Fruit fly (Drosophila melanogaster) whole organism, wandering third instar larva: ENCODE measurements around the gene Gycbeta100B.

ENCODE experiments used
- Abd-B ChIP-seq: fragments of >200 bp; optimal IDR thresholded peaks from 2 replicates; lab custom pipeline; 2017; ENCODE audit warnings: missing biosample characterization, missing genetic modification characterization
- CG32264 ChIP-seq: fragments of 200-800 bp; sonication (Bioruptor generic); optimal IDR thresholded peaks from 2 replicates; lab custom pipeline; 2016; ENCODE audit warnings: missing biosample characterization, missing genetic modification characterization
- CG9705 ChIP-seq: fragments of 200-800 bp; sonication (Bioruptor generic); optimal IDR thresholded peaks from 2 replicates; lab custom pipeline; 2018; ENCODE audit warnings: missing biosample characterization, mild to moderate bottlenecking, missing genetic modification characterization
- CrebA ChIP-seq: fragments of 200-800 bp; sonication (Bioruptor generic); optimal IDR thresholded peaks from 2 replicates; lab custom pipeline; 2016; ENCODE audit warnings: missing biosample characterization, mild to moderate bottlenecking, missing genetic modification characterization, borderline replicate concordance
- Dfd ChIP-seq: fragments of >200 bp; optimal IDR thresholded peaks from 2 replicates; lab custom pipeline; 2017; ENCODE audit warnings: missing biosample characterization, missing genetic modification characterization
- Dif ChIP-seq: fragments of 200-275, 200-300 bp; sonication (Bioruptor generic); optimal IDR thresholded peaks from 2 replicates; lab custom pipeline; 2018; ENCODE audit warnings: missing biosample characterization, missing genetic modification characterization; ENCODE audit not compliant: partially characterized antibody
- GATAd ChIP-seq: sonication (Bioruptor generic); optimal IDR thresholded peaks from 2 replicates; lab custom pipeline; 2016; ENCODE audit warnings: missing biosample characterization, missing genetic modification characterization
- HLH106 ChIP-seq: fragments of 200-800 bp; optimal IDR thresholded peaks from 3 replicates; lab custom pipeline; 2019; ENCODE audit warnings: missing biosample characterization, mild to moderate bottlenecking, missing genetic modification characterization, moderate library complexity
- Hnf4 ChIP-seq: fragments of 200-800 bp; sonication (Bioruptor generic); optimal IDR thresholded peaks from 2 replicates; lab custom pipeline; 2016; ENCODE audit warnings: missing biosample characterization, mild to moderate bottlenecking, missing genetic modification characterization
- Hr78 ChIP-seq: fragments of >200 bp; optimal IDR thresholded peaks from 2 replicates; lab custom pipeline; 2017; ENCODE audit warnings: missing biosample characterization, missing genetic modification characterization
- Hr83 ChIP-seq: fragments of 200-300 bp; sonication (Bioruptor generic); optimal IDR thresholded peaks from 2 replicates; lab custom pipeline; 2016; ENCODE audit warnings: missing biosample characterization, mild to moderate bottlenecking, missing genetic modification characterization, moderate library complexity; ENCODE audit not compliant: poor library complexity, severe bottlenecking
- Jra ChIP-seq: sonication (Bioruptor generic); optimal IDR thresholded peaks from 2 replicates; lab custom pipeline; 2016; ENCODE audit warnings: missing biosample characterization, missing genetic modification characterization
- Myc ChIP-seq: fragments of >200 bp; optimal IDR thresholded peaks from 2 replicates; lab custom pipeline; 2017
- N ChIP-seq: fragments of >200 bp; optimal IDR thresholded peaks from 2 replicates; lab custom pipeline; 2018; ENCODE audit warnings: missing biosample characterization, missing external identifiers, missing genetic modification characterization
- OdsH ChIP-seq: fragments of 200-800 bp; sonication (Bioruptor generic); optimal IDR thresholded peaks from 2 replicates; lab custom pipeline; 2016; ENCODE audit warnings: missing biosample characterization, mild to moderate bottlenecking, missing genetic modification characterization
- Sp1 ChIP-seq: fragments of 200-800 bp; sonication (Bioruptor generic); optimal IDR thresholded peaks from 3 replicates; lab custom pipeline; 2019; ENCODE audit warnings: missing biosample characterization, mild to moderate bottlenecking, missing genetic modification characterization, moderate library complexity
- Vsx2 ChIP-seq: fragments of 200-300, 225-300 bp; sonication (Bioruptor generic); optimal IDR thresholded peaks from 2 replicates; lab custom pipeline; 2018; ENCODE audit warnings: missing biosample characterization, missing genetic modification characterization; ENCODE audit not compliant: partially characterized antibody
- br ChIP-seq: fragments of 200-800 bp; sonication (Bioruptor generic); optimal IDR thresholded peaks from 2 replicates; lab custom pipeline; 2016; ENCODE audit warnings: missing biosample characterization, missing genetic modification characterization
- brk ChIP-seq: fragments of 200-800 bp; sonication (Bioruptor generic); optimal IDR thresholded peaks from 2 replicates; lab custom pipeline; 2016; ENCODE audit warnings: missing biosample characterization, mild to moderate bottlenecking, missing genetic modification characterization
- dl ChIP-seq, 2 experiments: fragments of 175-275, 200-275 bp in 1 of 2; fragments of 200-275 bp in 1 of 2; sonication (Bioruptor generic); optimal IDR thresholded peaks; lab custom pipeline; 2018; ENCODE audit warnings: mild to moderate bottlenecking in 2 of 2, missing biosample characterization in 2 of 2, missing genetic modification characterization in 2 of 2, moderate library complexity in 2 of 2; ENCODE audit not compliant: partially characterized antibody in 2 of 2, insufficient read depth in 1 of 2
- dmrt93B ChIP-seq: fragments of 200-800 bp; sonication (Bioruptor generic); optimal IDR thresholded peaks from 2 replicates; lab custom pipeline; 2018; ENCODE audit warnings: missing biosample characterization, mild to moderate bottlenecking, missing genetic modification characterization
- dsf ChIP-seq: sonication (Bioruptor generic); optimal IDR thresholded peaks from 2 replicates; lab custom pipeline; 2016; ENCODE audit warnings: missing biosample characterization, missing genetic modification characterization, borderline replicate concordance
- ey ChIP-seq: fragments of 200-800 bp; sonication (Bioruptor generic); optimal IDR thresholded peaks from 2 replicates; lab custom pipeline; 2016; ENCODE audit warnings: missing biosample characterization, missing genetic modification characterization
- foxo ChIP-seq, 2 experiments: fragments of 200-800 bp; sonication (Bioruptor generic); optimal IDR thresholded peaks; 2 replicates in 1 of 2; 3 replicates in 1 of 2; lab custom pipeline; 2016 to 2017; ENCODE audit warnings: missing biosample characterization in 2 of 2, missing genetic modification characterization in 2 of 2
- fru ChIP-seq: fragments of 200-800 bp; sonication (Bioruptor generic); optimal IDR thresholded peaks from 3 replicates; lab custom pipeline; 2016; ENCODE audit warnings: missing biosample characterization, mild to moderate bottlenecking, missing genetic modification characterization
- h ChIP-seq: fragments of 200-800 bp; sonication (Bioruptor generic); optimal IDR thresholded peaks from 3 replicates; lab custom pipeline; 2016; ENCODE audit warnings: missing biosample characterization, mild to moderate bottlenecking, missing genetic modification characterization
- jim ChIP-seq: fragments of 175-275, 200-325 bp; sonication (Bioruptor generic); optimal IDR thresholded peaks from 2 replicates; lab custom pipeline; 2016; ENCODE audit warnings: missing biosample characterization, mild to moderate bottlenecking, missing genetic modification characterization
- lola ChIP-seq: fragments of >200 bp; optimal IDR thresholded peaks from 2 replicates; lab custom pipeline; 2017; ENCODE audit warnings: missing biosample characterization, missing genetic modification characterization
- pan ChIP-seq: fragments of >200 bp; optimal IDR thresholded peaks from 2 replicates; lab custom pipeline; 2017
- psq ChIP-seq: fragments of 200-800 bp; sonication (Bioruptor generic); optimal IDR thresholded peaks from 3 replicates; lab custom pipeline; 2017; ENCODE audit warnings: missing biosample characterization, mild to moderate bottlenecking, missing genetic modification characterization, moderate library complexity
- rgr ChIP-seq: fragments of 200-800 bp; sonication (Bioruptor generic); optimal IDR thresholded peaks from 3 replicates; lab custom pipeline; 2016; ENCODE audit warnings: missing biosample characterization, mild to moderate bottlenecking, missing genetic modification characterization
- sage ChIP-seq: fragments of 200-800 bp; sonication (Bioruptor generic); optimal IDR thresholded peaks from 2 replicates; lab custom pipeline; 2016; ENCODE audit warnings: missing biosample characterization, mild to moderate bottlenecking, missing genetic modification characterization
- sv ChIP-seq: fragments of 200-800 bp; sonication (Bioruptor generic); optimal IDR thresholded peaks from 3 replicates; lab custom pipeline; 2016; ENCODE audit warnings: missing biosample characterization, missing genetic modification characterization
- tai ChIP-seq: sonication (Bioruptor generic); optimal IDR thresholded peaks from 2 replicates; lab custom pipeline; 2016; ENCODE audit warnings: missing biosample characterization, missing genetic modification characterization
- usp ChIP-seq: fragments of >200 bp; optimal IDR thresholded peaks from 2 replicates; lab custom pipeline; 2017; ENCODE audit warnings: missing biosample characterization, missing genetic modification characterization
- woc ChIP-seq: sonication (Bioruptor generic); optimal IDR thresholded peaks from 2 replicates; lab custom pipeline; 2016; ENCODE audit warnings: missing biosample characterization, mild to moderate bottlenecking, missing genetic modification characterization

Gene Gycbeta100B

DNA sequence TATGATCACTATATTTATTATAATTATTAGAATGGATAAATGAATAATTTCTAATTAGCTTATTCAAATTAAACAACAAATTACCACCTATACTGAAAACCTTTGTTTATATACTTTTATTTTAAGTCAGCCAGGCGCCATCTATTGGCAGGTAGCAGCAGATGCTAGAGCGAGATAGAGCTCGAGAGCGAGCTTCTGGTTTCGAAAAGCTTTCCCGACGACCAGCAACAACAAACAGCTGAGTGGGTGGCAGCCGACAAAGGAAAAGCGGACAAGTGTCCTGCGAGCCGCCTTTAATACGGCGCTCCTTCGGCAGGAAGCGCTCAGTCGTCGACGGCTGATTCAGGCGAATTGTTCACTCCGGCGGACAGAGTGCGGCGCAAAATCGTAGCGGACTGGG, at the start of gene Gycbeta100B:
Gene Gycbeta100B (plus strand): TSS at position 337 of the 400 bp plus-strand sequence.
- no peak for TF ChIP-seq Dfd (GFP tag; lab: Kevin White, UChicago)
- no peak for TF ChIP-seq pan (lab: Kevin White, UChicago)
- no peak for TF ChIP-seq Hr78
- TF ChIP-seq foxo (GFP tag; optimal IDR thresholded peaks at IDR 0.05; lab: Kevin White, UChicago) = no peak
- no peak for TF ChIP-seq Myc (lab: Kevin White, UChicago)
- TF ChIP-seq Sp1 = no peak
- no peak for TF ChIP-seq ey (GFP tag; lab: Kevin White, UChicago)
- no peak for TF ChIP-seq jim (GFP tag; lab: Kevin White, UChicago)
- TF ChIP-seq psq (GFP tag; lab: Kevin White, UChicago) = no peak
- TF ChIP-seq CrebA = no peak
- no peak for TF ChIP-seq Hnf4 (GFP tag; lab: Kevin White, UChicago)
- TF ChIP-seq dsf = no peak
- no peak for TF ChIP-seq dl (GFP tag; optimal IDR thresholded peaks at IDR 0.05; lab: Kevin White, UChicago; ENCODE audit: insufficient read depth in 1 of 2, partially characterized antibody in 2 of 2)
- no peak for TF ChIP-seq tai
- TF ChIP-seq usp (GFP tag; lab: Kevin White, UChicago) = no peak
- no peak for TF ChIP-seq Jra (GFP tag; lab: Kevin White, UChicago)
- TF ChIP-seq Dif (GFP tag; lab: Kevin White, UChicago) = no peak
- TF ChIP-seq woc = no peak
- TF ChIP-seq fru (GFP tag; lab: Kevin White, UChicago) = no peak

DNA sequence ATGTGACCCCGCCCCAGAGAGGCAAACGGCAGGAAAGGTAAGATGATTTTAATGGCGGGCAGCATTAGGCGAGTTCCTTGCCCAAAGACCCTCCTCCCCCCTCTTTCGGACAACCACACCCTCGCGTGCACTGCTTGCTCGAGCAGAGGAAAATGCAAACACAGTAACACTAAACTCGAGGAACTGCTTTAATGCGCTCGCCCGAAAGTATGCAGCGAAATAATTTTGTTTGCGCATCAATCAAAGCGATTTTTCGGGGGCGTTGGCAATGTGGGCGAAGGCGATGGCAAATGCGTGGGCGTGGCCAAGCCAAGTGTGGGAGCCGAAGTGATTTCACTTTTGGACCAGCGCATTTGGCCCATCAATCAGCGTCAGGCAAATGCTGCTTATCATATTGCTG, 47.8 kb upstream of the Gycbeta100B start:
- TF ChIP-seq jim (GFP tag; lab: Kevin White, UChicago) (no peak), CG32264 (GFP tag; lab: Kevin White, UChicago) (no peak), CG9705 (no peak), lola (GFP tag; lab: Kevin White, UChicago) (no peak), tai (no peak), dmrt93B (no peak), h (GFP tag; lab: Kevin White, UChicago) (no peak), Sp1 (no peak), HLH106 (tag; lab: Kevin White, UChicago) (no peak), psq (GFP tag; lab: Kevin White, UChicago) (no peak), GATAd (GFP tag; lab: Kevin White, UChicago) (no peak), Vsx2 (GFP tag; lab: Kevin White, UChicago) (peak; percentile 67), usp (GFP tag; lab: Kevin White, UChicago) (no peak), Hr83 (GFP tag; lab: Kevin White, UChicago) (no peak), ey (GFP tag; lab: Kevin White, UChicago) (no peak), Myc (lab: Kevin White, UChicago) (peak; percentile 79), OdsH (GFP tag; lab: Kevin White, UChicago) (no peak), Jra (GFP tag; lab: Kevin White, UChicago) (no peak), dl (GFP tag; optimal IDR thresholded peaks at IDR 0.05; lab: Kevin White, UChicago; ENCODE audit: insufficient read depth in 1 of 2, partially characterized antibody in 2 of 2) (no peak), Dfd (GFP tag; lab: Kevin White, UChicago) (no peak), Abd-B (GFP tag; lab: Kevin White, UChicago) (peak; percentile 21), sage (GFP tag; lab: Kevin White, UChicago) (no peak), dsf (no peak), pan (lab: Kevin White, UChicago) (no peak), rgr (no peak), N (peak; percentile 74), sv (no peak), Dif (GFP tag; lab: Kevin White, UChicago) (peak; percentile 69), woc (no peak), brk (GFP tag; lab: Kevin White, UChicago) (no peak), CrebA (no peak), fru (GFP tag; lab: Kevin White, UChicago) (no peak), foxo (GFP tag; optimal IDR thresholded peaks at IDR 0.05; lab: Kevin White, UChicago) (no peak), br (GFP tag; lab: Kevin White, UChicago) (no peak), Hr78 (no peak)

DNA sequence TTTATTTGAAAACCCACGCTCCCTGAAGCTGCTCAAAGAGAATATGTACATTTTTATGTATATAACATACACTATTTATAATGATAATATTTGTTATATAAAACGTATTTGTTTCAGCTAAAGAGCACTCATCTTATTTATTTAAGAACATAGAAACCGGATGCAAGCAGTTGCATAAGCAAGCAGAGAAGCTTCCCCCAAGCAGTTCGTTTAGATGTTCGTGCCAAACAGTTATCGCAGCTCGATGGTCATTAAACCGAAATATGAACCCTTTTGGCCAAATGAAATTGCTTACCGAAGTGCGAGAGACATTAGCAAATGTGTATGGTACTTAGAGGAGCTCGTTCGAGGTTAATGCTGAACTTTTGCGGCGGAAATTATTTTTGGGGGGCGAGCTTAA, 44.2 kb upstream of the Gycbeta100B start:
- TF ChIP-seq br (GFP tag; lab: Kevin White, UChicago) (no peak), brk (GFP tag; lab: Kevin White, UChicago) (no peak), dsf (no peak), HLH106 (tag; lab: Kevin White, UChicago) (no peak), Sp1 (no peak), dl (GFP tag; optimal IDR thresholded peaks at IDR 0.05; lab: Kevin White, UChicago; ENCODE audit: insufficient read depth in 1 of 2, partially characterized antibody in 2 of 2) (no peak)
